Fruit fly (Drosophila melanogaster) S2 (cell line): ENCODE data around the gene Reps.

Source experiments
- CG8478 ChIP-seq: fragments of >200 bp; optimal IDR thresholded peaks from 2 replicates; lab custom pipeline; 2018
- CTCF ChIP-seq, 2 experiments: fragments of >200 bp; optimal IDR thresholded peaks; 2 replicates each; lab custom pipeline; 2018

- no peak for TF ChIP-seq CG8478 (lab: Kevin White, UChicago)
- TF ChIP-seq CTCF (optimal IDR thresholded peaks at IDR 0.05; lab: Kevin White, UChicago): no peak
Measured at dm6 chr2L:11065932-11066823, 40.3 kb downstream of the Reps start.
